Worm (Caenorhabditis elegans) whole organism, mixed stage, embryonic: Measurements from ENCODE around the gene nhr-101.

Source experiments
- blmp-1 ChIP-seq: fragments of 150-350 bp; optimal IDR thresholded peaks from 2 replicates; lab custom pipeline; 2014; ENCODE audit warnings: missing biosample characterization, missing genetic modification characterization
- ceh-39 ChIP-seq: fragments of 150-350 bp; optimal IDR thresholded peaks from 2 replicates; lab custom pipeline; 2014; ENCODE audit warnings: missing biosample characterization, missing genetic modification characterization
- ceh-43 ChIP-seq: fragments of 200-800 bp; sonication (Bioruptor generic); optimal IDR thresholded peaks from 2 replicates; lab custom pipeline; 2018; ENCODE audit warnings: mild to moderate bottlenecking, missing genetic modification characterization, moderate library complexity, missing compliant biosample characterization
- ces-1 ChIP-seq: fragments of 150-350 bp; optimal IDR thresholded peaks from 2 replicates; lab custom pipeline; 2014; ENCODE audit warnings: missing biosample characterization, missing genetic modification reagents, missing genetic modification characterization
- cnd-1 ChIP-seq: fragments of 200-800 bp; sonication (Bioruptor generic); optimal IDR thresholded peaks from 2 replicates; lab custom pipeline; 2018; ENCODE audit warnings: mild to moderate bottlenecking, missing genetic modification characterization, missing compliant biosample characterization
- drap-1 ChIP-seq: fragments of 200-800 bp; sonication (Bioruptor generic); optimal IDR thresholded peaks from 3 replicates; lab custom pipeline; 2018; ENCODE audit warnings: mild to moderate bottlenecking, missing genetic modification characterization, missing compliant biosample characterization
- elt-1 ChIP-seq: sonication (generic microtip); optimal IDR thresholded peaks from 2 replicates; lab custom pipeline; 2017; ENCODE audit warnings: missing genetic modification characterization, mild to moderate bottlenecking, missing compliant biosample characterization, antibody characterized with exemption, moderate library complexity, borderline replicate concordance; ENCODE audit not compliant: insufficient read depth
- elt-3 ChIP-seq: fragments of 150-350 bp; optimal IDR thresholded peaks from 2 replicates; lab custom pipeline; 2014; ENCODE audit warnings: missing biosample characterization, missing genetic modification characterization
- flh-1 ChIP-seq: fragments of 200-800 bp; sonication (Bioruptor generic); optimal IDR thresholded peaks from 2 replicates; lab custom pipeline; 2018; ENCODE audit warnings: mild to moderate bottlenecking, missing genetic modification characterization, moderate library complexity, missing compliant biosample characterization
- ham-2 ChIP-seq: fragments of 200-800 bp; sonication (Bioruptor generic); optimal IDR thresholded peaks from 2 replicates; lab custom pipeline; 2018; ENCODE audit warnings: mild to moderate bottlenecking, missing genetic modification characterization, missing compliant biosample characterization
- hlh-1 ChIP-seq: fragments of 150-350 bp; optimal IDR thresholded peaks from 2 replicates; lab custom pipeline; 2014; ENCODE audit warnings: missing biosample characterization, missing genetic modification reagents, missing genetic modification characterization
- lsy-2 ChIP-seq: fragments of 150-350 bp; optimal IDR thresholded peaks from 2 replicates; lab custom pipeline; 2014; ENCODE audit warnings: missing biosample characterization, missing genetic modification characterization
- mab-5 ChIP-seq: fragments of 150-350 bp; optimal IDR thresholded peaks from 2 replicates; lab custom pipeline; 2014; ENCODE audit warnings: missing biosample characterization, missing genetic modification characterization
- mep-1 ChIP-seq: fragments of 150-350 bp; optimal IDR thresholded peaks from 2 replicates; lab custom pipeline; 2017; ENCODE audit warnings: missing biosample characterization, missing genetic modification reagents, missing genetic modification characterization, inconsistent platforms
- mls-2 ChIP-seq: sonication (generic microtip); optimal IDR thresholded peaks from 2 replicates; lab custom pipeline; 2016; ENCODE audit warnings: mild to moderate bottlenecking, missing genetic modification characterization, moderate library complexity, missing compliant biosample characterization
- nhr-2 ChIP-seq: fragments of 150-350 bp; optimal IDR thresholded peaks from 2 replicates; lab custom pipeline; 2014; ENCODE audit warnings: missing biosample characterization, missing genetic modification characterization
- nhr-28 ChIP-seq: fragments of 150-350 bp; optimal IDR thresholded peaks from 2 replicates; lab custom pipeline; 2014; ENCODE audit warnings: missing biosample characterization, missing genetic modification characterization
- nhr-76 ChIP-seq: sonication (generic microtip); optimal IDR thresholded peaks from 2 replicates; lab custom pipeline; 2017; ENCODE audit warnings: missing biosample characterization, missing genetic modification characterization
- sem-2 ChIP-seq: fragments of 200-800 bp; sonication (Bioruptor generic); optimal IDR thresholded peaks from 2 replicates; lab custom pipeline; 2018; ENCODE audit warnings: mild to moderate bottlenecking, missing genetic modification characterization, missing compliant biosample characterization
- snpc-4 ChIP-seq: fragments of 150-350 bp; optimal IDR thresholded peaks from 2 replicates; lab custom pipeline; 2014; ENCODE audit warnings: missing biosample characterization, missing genetic modification characterization
- sptf-1 ChIP-seq: sonication (generic microtip); optimal IDR thresholded peaks from 2 replicates; lab custom pipeline; 2017; ENCODE audit warnings: mild to moderate bottlenecking, missing genetic modification characterization, moderate library complexity, missing compliant biosample characterization
- unc-39 ChIP-seq: fragments of 150-350 bp; optimal IDR thresholded peaks from 2 replicates; lab custom pipeline; 2014; ENCODE audit warnings: missing biosample characterization, missing genetic modification characterization
- unc-62 ChIP-seq: fragments of 150-350 bp; optimal IDR thresholded peaks from 2 replicates; lab custom pipeline; 2014; ENCODE audit warnings: missing biosample characterization, missing genetic modification reagents, missing genetic modification characterization

nhr-101 gene

DNA sequence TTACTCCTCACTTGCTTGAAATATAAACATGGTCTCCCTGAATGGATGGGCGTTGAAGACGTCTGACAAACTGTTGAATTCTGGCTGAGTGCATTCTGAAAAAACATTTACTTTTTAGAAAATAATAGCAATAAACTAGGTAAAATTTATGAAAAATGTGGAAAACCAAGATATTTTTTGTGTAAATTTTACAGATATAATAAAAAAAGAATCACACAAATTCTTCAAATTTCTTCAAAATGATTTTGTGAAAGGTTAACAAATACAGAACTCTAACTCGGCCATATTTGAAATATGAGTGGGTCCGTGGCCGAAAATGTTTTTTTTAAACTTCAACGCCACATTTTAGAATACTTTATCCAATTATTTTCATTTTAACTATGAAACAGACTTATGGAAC, 47.9 kb downstream of the nhr-101 start, which contains the start of gene glb-15:
Gene glb-15 (minus strand): TSS at position 101 of the 400 bp plus-strand sequence.
- TF ChIP-seq unc-39 (tag; lab: Kevin White, UChicago) (no peak), ham-2 (GFP tag; lab: Kevin White, UChicago) (no peak), blmp-1 (tag; lab: Kevin White, UChicago) (no peak), unc-62 (GFP tag; lab: Kevin White, UChicago) (no peak), drap-1 (GFP tag; lab: Kevin White, UChicago) (no peak), nhr-28 (no peak), hlh-1 (tag; lab: Kevin White, UChicago) (no peak), sem-2 (GFP tag; lab: Kevin White, UChicago) (no peak), sptf-1 (tag; lab: Kevin White, UChicago) (no peak), nhr-2 (tag; lab: Kevin White, UChicago) (no peak), ceh-43 (GFP tag; lab: Kevin White, UChicago) (no peak), snpc-4 (tag; lab: Kevin White, UChicago) (no peak), nhr-76 (tag; lab: Kevin White, UChicago) (no peak), cnd-1 (tag; lab: Kevin White, UChicago) (no peak), mab-5 (tag; lab: Kevin White, UChicago) (no peak)

DNA sequence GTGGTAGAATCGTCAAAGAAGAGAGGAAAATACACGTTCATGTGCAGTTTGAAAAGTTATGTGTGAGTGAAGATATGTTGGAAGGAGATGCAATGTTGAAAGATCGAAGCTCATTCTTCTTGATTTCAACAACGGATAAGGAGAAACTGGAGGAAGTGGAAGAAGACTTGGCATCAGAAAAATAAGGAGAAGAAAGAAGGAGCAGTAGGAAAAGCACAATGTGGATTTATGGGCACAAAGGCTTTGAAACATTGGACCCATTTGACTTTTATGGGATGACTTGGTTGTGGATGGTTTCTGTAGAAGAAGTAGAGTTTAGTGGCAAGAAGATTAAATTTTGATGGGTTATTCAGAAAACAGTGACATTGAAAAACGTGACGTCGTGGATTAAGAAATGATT, 49.8 kb downstream of the nhr-101 start:
- TF ChIP-seq elt-3 (tag; lab: Kevin White, UChicago) (no peak), blmp-1 (tag; lab: Kevin White, UChicago) (no peak), snpc-4 (tag; lab: Kevin White, UChicago) (no peak), ces-1 (GFP tag; lab: Kevin White, UChicago) (no peak), mep-1 (tag; lab: Kevin White, UChicago) (no peak), flh-1 (no peak), ceh-39 (no peak)

DNA sequence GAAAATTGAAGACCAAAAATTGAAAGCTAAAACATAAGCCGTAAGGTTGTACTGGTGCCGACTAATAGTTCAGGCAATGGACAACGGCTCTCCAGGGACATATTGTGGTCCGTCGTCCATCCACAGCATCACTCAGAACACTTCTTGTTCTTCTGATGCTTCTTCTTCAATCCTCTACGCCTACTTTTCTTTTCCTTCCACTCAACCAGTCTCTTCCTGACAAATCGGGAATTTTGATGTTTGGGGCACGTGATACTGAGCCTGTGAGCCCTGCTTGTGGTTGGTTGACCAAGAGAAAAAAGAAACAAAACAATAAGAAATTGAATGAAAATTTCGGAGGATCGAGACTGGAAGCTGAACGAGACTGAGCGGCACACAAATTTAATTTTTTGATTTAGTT, 51.0 kb downstream of the nhr-101 start:
- no peak for TF ChIP-seq blmp-1 (tag; lab: Kevin White, UChicago)
- TF ChIP-seq ham-2 (GFP tag; lab: Kevin White, UChicago), result no peak
- TF ChIP-seq mep-1 (tag; lab: Kevin White, UChicago), result no peak
- no peak for TF ChIP-seq elt-1 (tag; lab: Kevin White, UChicago)
- TF ChIP-seq unc-39 (tag; lab: Kevin White, UChicago), result no peak
- no peak for TF ChIP-seq mls-2 (tag; lab: Kevin White, UChicago)
- no peak for TF ChIP-seq lsy-2 (tag; lab: Kevin White, UChicago)
